Worm (Caenorhabditis elegans) whole organism, L2 larva: ENCODE results near the gene fbxa-54.

Experiments used
- ceh-82 ChIP-seq: fragments of 150-350 bp; optimal IDR thresholded peaks from 2 replicates; lab custom pipeline; 2014; ENCODE audit warnings: missing biosample characterization, missing genetic modification characterization
- crh-2 ChIP-seq: sonication (generic microtip); optimal IDR thresholded peaks from 2 replicates; lab custom pipeline; 2017; ENCODE audit warnings: missing biosample characterization, missing genetic modification characterization
- fos-1 ChIP-seq: fragments of 150-350 bp; optimal IDR thresholded peaks from 2 replicates; lab custom pipeline; 2014; ENCODE audit warnings: missing biosample characterization, missing genetic modification characterization
- gmeb-1 ChIP-seq: fragments of 150-350 bp; optimal IDR thresholded peaks from 2 replicates; lab custom pipeline; 2014; ENCODE audit warnings: missing biosample characterization, missing genetic modification characterization
- mbf-1 ChIP-seq: sonication (generic microtip); optimal IDR thresholded peaks from 2 replicates; lab custom pipeline; 2017; ENCODE audit warnings: missing biosample characterization, missing genetic modification characterization
- nhr-11 ChIP-seq: fragments of 150-350 bp; optimal IDR thresholded peaks from 2 replicates; lab custom pipeline; 2014; ENCODE audit warnings: missing biosample characterization, missing genetic modification characterization
- nhr-12 ChIP-seq: fragments of 150-350 bp; optimal IDR thresholded peaks from 2 replicates; lab custom pipeline; 2014; ENCODE audit warnings: missing biosample characterization, missing genetic modification characterization
- nhr-25 ChIP-seq: fragments of 150-350 bp; sonication (generic microtip); optimal IDR thresholded peaks from 3 replicates; lab custom pipeline; 2014; ENCODE audit warnings: missing biosample characterization, missing genetic modification characterization
- nhr-6 ChIP-seq: fragments of 150-350 bp; optimal IDR thresholded peaks from 2 replicates; lab custom pipeline; 2014; ENCODE audit warnings: missing biosample characterization, missing genetic modification characterization
- sem-4 ChIP-seq: fragments of 150-350 bp; optimal IDR thresholded peaks from 2 replicates; lab custom pipeline; 2014; ENCODE audit warnings: missing biosample characterization, missing genetic modification reagents, missing genetic modification characterization
- skn-1 ChIP-seq: sonication (generic microtip); optimal IDR thresholded peaks from 2 replicates; lab custom pipeline; 2017; ENCODE audit warnings: missing biosample characterization, missing genetic modification characterization
- sma-3 ChIP-seq: sonication (generic microtip); optimal IDR thresholded peaks from 2 replicates; lab custom pipeline; 2016; ENCODE audit warnings: missing genetic modification reagents, missing genetic modification characterization, missing compliant biosample characterization
- snpc-4 ChIP-seq: fragments of 150-350 bp; optimal IDR thresholded peaks from 2 replicates; lab custom pipeline; 2014; ENCODE audit warnings: missing biosample characterization, missing genetic modification characterization
- zag-1 ChIP-seq: fragments of 150-350 bp; optimal IDR thresholded peaks from 2 replicates; lab custom pipeline; 2014; ENCODE audit warnings: missing biosample characterization, missing genetic modification characterization
- ztf-11 ChIP-seq: sonication (generic microtip); optimal IDR thresholded peaks from 2 replicates; lab custom pipeline; 2017; ENCODE audit warnings: missing biosample characterization, missing genetic modification characterization

Gene fbxa-54

ce11 chrIII:998855-999254, 42.7 kb downstream of the fbxa-54 start:
- TF ChIP-seq ceh-82 (tag; lab: Kevin White, UChicago), result no peak
- no peak for TF ChIP-seq zag-1 (tag; lab: Kevin White, UChicago)

ce11 chrIII:1001297-1001696, 45.2 kb downstream of the fbxa-54 start, which contains the start of gene R06B10.7:
Gene R06B10.7 (minus strand): TSS chrIII:1001397.
- no peak for TF ChIP-seq ztf-11 (tag; lab: Kevin White, UChicago)
- TF ChIP-seq sem-4 (tag; lab: Kevin White, UChicago), result no peak
- TF ChIP-seq snpc-4, result no peak
- TF ChIP-seq mbf-1 (tag; lab: Kevin White, UChicago), result no peak

- TF ChIP-seq fos-1 (tag; lab: Kevin White, UChicago), result peak; percentile 70
- peak; percentile 46 for TF ChIP-seq gmeb-1
- TF ChIP-seq crh-2, result peak; percentile 91
- no peak for TF ChIP-seq nhr-12 (tag; lab: Kevin White, UChicago)
- TF ChIP-seq, all 48 proteins: peak for 3
These were observed 46.4 kb downstream of the fbxa-54 start, which contains the start of gene clec-150 for ce11 chrIII:1002510-1002909. Gene clec-150 (plus strand): TSS chrIII:1002707.

ce11 chrIII:1004464-1004863, 48.3 kb downstream of the fbxa-54 start:
- no peak for TF ChIP-seq nhr-25
- no peak for TF ChIP-seq sma-3
- TF ChIP-seq skn-1 (tag; lab: Kevin White, UChicago), result no peak
- no peak for TF ChIP-seq nhr-11 (tag; lab: Kevin White, UChicago)
- no peak for TF ChIP-seq nhr-6 (tag; lab: Kevin White, UChicago)
